Worm (Caenorhabditis elegans) whole organism, dauer: ENCODE measurements around the gene srw-129.

Source experiments
- unc-62 ChIP-seq: sonication (generic microtip); optimal IDR thresholded peaks from 2 replicates; lab custom pipeline; 2017; ENCODE audit warnings: missing biosample characterization, missing genetic modification reagents, missing genetic modification characterization

Gene srw-129

ce11 chrV:3021306-3021705 is 49.6 kb downstream of the srw-129 start, which contains the start of gene irld-12:
Gene irld-12 (minus strand): TSS chrV:3021406.
- TF ChIP-seq unc-62 (GFP tag; lab: Kevin White, UChicago): no peak
